Worm (Caenorhabditis elegans) whole organism, early embryonic: ENCODE results near the gene gtbp-1.

Experiments
- ama-1 ChIP-seq: fragments of 150-350 bp; optimal IDR thresholded peaks from 2 replicates; lab custom pipeline; 2014
- ceh-36 ChIP-seq: sonication (generic microtip); optimal IDR thresholded peaks from 2 replicates; lab custom pipeline; 2016; ENCODE audit warnings: missing genetic modification characterization, inconsistent platforms, missing compliant biosample characterization
- flt-1 ChIP-seq: fragments of 200-800 bp; sonication (Bioruptor generic); IDR thresholded peaks from 2 replicates; pipeline ENCODE4 v1.3.6; 2022; ENCODE audit warnings: missing genetic modification characterization, missing compliant biosample characterization
- hmg-4 ChIP-seq: fragments of 200-800 bp; sonication (Bioruptor generic); optimal IDR thresholded peaks from 2 replicates; lab custom pipeline; 2018; ENCODE audit warnings: mild to moderate bottlenecking, missing genetic modification characterization, missing compliant biosample characterization
- scrt-1 ChIP-seq: fragments of 200-800 bp; sonication (Bioruptor generic); IDR thresholded peaks from 2 replicates; pipeline ENCODE4 v1.3.6; 2022; ENCODE audit warnings: missing genetic modification characterization, missing compliant biosample characterization
- sea-1 ChIP-seq: fragments of 200-800 bp; sonication (Bioruptor generic); conservative IDR thresholded peaks from 2 replicates; pipeline ENCODE4 v1.3.6; 2022; ENCODE audit warnings: missing genetic modification characterization, missing compliant biosample characterization
- tbx-11 ChIP-seq: fragments of 200-800 bp; sonication (Bioruptor generic); IDR thresholded peaks from 2 replicates; pipeline ENCODE4 v1.3.6; 2022; ENCODE audit warnings: missing genetic modification characterization, missing compliant biosample characterization
- tbx-37 ChIP-seq: fragments of 200-800 bp; sonication (Bioruptor generic); conservative IDR thresholded peaks from 2 replicates; pipeline ENCODE4 v1.3.6; 2022; ENCODE audit warnings: missing genetic modification reagents, missing genetic modification characterization, missing compliant biosample characterization

- TF ChIP-seq ama-1 (lab: Kevin White, UChicago) (no peak), tbx-37 (GFP tag; lab: Robert Waterston, UW) (no peak), flt-1 (no peak), scrt-1 (no peak), hmg-4 (GFP tag; lab: Kevin White, UChicago) (no peak), tbx-11 (GFP tag; lab: Robert Waterston, UW) (no peak), sea-1 (GFP tag; lab: Robert Waterston, UW) (no peak), ceh-36 (tag; lab: Kevin White, UChicago) (no peak)
Measured at ce11 chrIV:10115142-10115541, 13.6 kb downstream of the gtbp-1 start, which contains the start of gene C04G2.10.
